Fruit fly (Drosophila melanogaster): Measurements from ENCODE around the gene CG9121.
A peak's percentile ranks its signal among the peaks of the same experiment; 100 is the strongest.

Gene CG9121

DNA sequence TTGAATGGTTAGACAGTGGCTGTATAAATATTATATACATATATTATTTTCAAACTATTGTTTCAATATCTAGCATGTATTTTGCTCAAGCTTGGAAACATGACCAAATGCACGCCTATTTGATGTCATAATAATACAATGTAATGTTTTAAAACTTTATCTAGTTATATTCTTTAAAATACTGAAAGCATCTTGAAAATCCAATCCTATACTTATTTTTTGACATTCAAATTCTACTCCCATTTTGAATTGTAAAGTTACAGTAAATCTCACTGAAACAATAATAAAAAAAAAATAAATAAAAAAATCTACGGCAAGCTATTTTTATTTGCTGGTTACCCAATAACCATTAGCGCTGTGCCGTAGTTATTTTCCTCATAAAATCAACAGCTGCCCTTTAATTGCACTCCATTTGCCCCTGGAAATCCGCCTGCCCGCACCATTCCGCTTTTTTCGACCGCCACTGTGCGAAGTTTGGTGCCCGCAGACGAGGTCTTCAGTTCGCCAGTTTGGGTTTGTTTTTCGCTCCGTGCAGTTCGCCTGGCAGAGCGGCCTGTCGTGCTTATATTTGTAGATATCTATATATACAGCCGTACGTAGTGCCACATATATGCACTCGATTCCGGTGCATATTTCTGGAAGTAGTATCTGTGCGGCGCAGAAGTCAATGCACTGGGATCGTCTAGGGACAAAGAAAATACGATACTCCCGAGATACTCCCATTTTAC lies 5.8 kb downstream of the CG9121 start (continued):
- TF ChIP-seq cg (GFP tag; optimal IDR thresholded peaks at IDR 0.05) (no peak), CG12104 (GFP tag; optimal IDR thresholded peaks at IDR 0.05) (peak; percentile 41), Tbp (GFP tag; optimal IDR thresholded peaks at IDR 0.05) (no peak), Ets65A (GFP tag) (peak; percentile 64), CG15696 (tag; optimal IDR thresholded peaks at IDR 0.05) (no peak), D (optimal IDR thresholded peaks at IDR 0.05) (no peak), D (GFP tag; optimal IDR thresholded peaks at IDR 0.05) (peak; percentile 50), onecut (GFP tag; IDR thresholded peaks at IDR 0.05) (peak; percentile 33), disco-r (GFP tag; optimal IDR thresholded peaks at IDR 0.05) (no peak), Ada2b (GFP tag; IDR thresholded peaks at IDR 0.05) (no peak), CG17186 (GFP tag; optimal IDR thresholded peaks at IDR 0.05) (no peak), CG7839 (tag; optimal IDR thresholded peaks at IDR 0.05) (peak; percentile 61), cwo (GFP tag; optimal IDR thresholded peaks at IDR 0.05) (peak; percentile 53), CG11696 (GFP tag; IDR thresholded peaks at IDR 0.05) (peak; percentile 41; the same call in 1 of the 2 replicates), dmrt99B (tag; optimal IDR thresholded peaks at IDR 0.05) (peak; percentile 77), CG17361 (GFP tag; IDR thresholded peaks at IDR 0.05) (peak; percentile 86), knrl (GFP tag; IDR thresholded peaks at IDR 0.05; ENCODE audit: partially characterized antibody) (no peak; the same call in 2 of the 3 replicates), Nf-YC (tag; optimal IDR thresholded peaks at IDR 0.05) (peak; percentile 43), CG3065 (GFP tag; optimal IDR thresholded peaks at IDR 0.05) (no peak), CG1024 (GFP tag; IDR thresholded peaks at IDR 0.05) (peak; percentile 45; the same call in 1 of the 2 replicates), CG15479 (GFP tag; optimal IDR thresholded peaks at IDR 0.05) (no peak), dysf (GFP tag; IDR thresholded peaks at IDR 0.05) (peak; percentile 44; the same call in 1 of the 3 replicates)

- TF ChIP-seq wek (GFP tag; optimal IDR thresholded peaks at IDR 0.05) (peak; percentile 18), rib (GFP tag; IDR thresholded peaks at IDR 0.05) (no peak), cg (GFP tag; optimal IDR thresholded peaks at IDR 0.05) (peak; percentile 35), sr (GFP tag; IDR thresholded peaks at IDR 0.05) (no peak; the same call in 2 of the 3 replicates), Ptx1 (GFP tag; IDR thresholded peaks at IDR 0.05) (0 out of 2 replicates have a peak, but pooled peaks have one; percentile 7), Rfx (GFP tag; IDR thresholded peaks at IDR 0.05) (peak; percentile 6; the same call in 1 of the 2 replicates), NC2β (GFP tag; optimal IDR thresholded peaks at IDR 0.05) (no peak), gsb (GFP tag; IDR thresholded peaks at IDR 0.05) (no peak), CG2199 (GFP tag; IDR thresholded peaks at IDR 0.05) (peak; percentile 21; the same call in 1 of the 3 replicates), grn (GFP tag; optimal IDR thresholded peaks at IDR 0.05) (peak; percentile 69), fd64A (GFP tag; optimal IDR thresholded peaks at IDR 0.05) (no peak), Trl (optimal IDR thresholded peaks at IDR 0.05) (no peak), Trl (GFP tag; optimal IDR thresholded peaks at IDR 0.05) (no peak), CG8478 (optimal IDR thresholded peaks at IDR 0.05) (no peak), pb (GFP tag; optimal IDR thresholded peaks at IDR 0.05) (peak; percentile 36), Dip3 (GFP tag; optimal IDR thresholded peaks at IDR 0.05) (no peak), CG12391 (tag; optimal IDR thresholded peaks at IDR 0.05) (no peak), yki (optimal IDR thresholded peaks at IDR 0.05) (no peak), hb (GFP tag; IDR thresholded peaks at IDR 0.05; ENCODE audit: partially characterized antibody) (no peak), CG4707 (GFP tag; optimal IDR thresholded peaks at IDR 0.05) (no peak), Max (GFP tag; optimal IDR thresholded peaks at IDR 0.05) (no peak), CG1529 (GFP tag; optimal IDR thresholded peaks at IDR 0.05) (no peak), NfI (GFP tag; optimal IDR thresholded peaks at IDR 0.05) (no peak), D (optimal IDR thresholded peaks at IDR 0.05) (no peak), D (GFP tag; optimal IDR thresholded peaks at IDR 0.05) (no peak), kni (GFP tag; optimal IDR thresholded peaks at IDR 0.05) (peak; percentile 65), CG6813 (GFP tag; optimal IDR thresholded peaks at IDR 0.05) (no peak), Oaz (GFP tag; IDR thresholded peaks at IDR 0.05) (no peak), sc (optimal IDR thresholded peaks at IDR 0.05) (no peak), sc (GFP tag; optimal IDR thresholded peaks at IDR 0.05) (no peak), CG3847 (GFP tag; IDR thresholded peaks at IDR 0.05) (no peak)
Observed at dm6 chr2L:5044361-5044891, 6.4 kb downstream of the CG9121 start, which contains the start of gene CG31650. Gene CG31650, minus strand, starts transcription at chr2L:5044712.

Data from whole organism, embryonic.